Worm (Caenorhabditis elegans) whole organism, L4 larva: ENCODE data around the gene glb-16.

Experiments
- D1046.2 ChIP-seq: fragments of 200-800 bp; sonication (Bioruptor generic); IDR thresholded peaks from 2 replicates; pipeline ENCODE4 v1.3.6; 2022; ENCODE audit warnings: missing genetic modification characterization, missing compliant biosample characterization
- F26F4.8 ChIP-seq: fragments of 200-800 bp; sonication (Bioruptor generic); conservative IDR thresholded peaks from 2 replicates; pipeline ENCODE4 v1.3.6; 2022; ENCODE audit warnings: missing genetic modification characterization, missing compliant biosample characterization
- F49E8.2 ChIP-seq: sonication (generic microtip); optimal IDR thresholded peaks from 2 replicates; lab custom pipeline; 2016; ENCODE audit warnings: missing compliant biosample characterization, mild to moderate bottlenecking, missing genetic modification characterization, borderline replicate concordance
- R02D3.7 ChIP-seq: fragments of 150-350 bp; sonication (generic microtip); optimal IDR thresholded peaks from 3 replicates; lab custom pipeline; 2014; ENCODE audit warnings: missing biosample characterization, missing genetic modification characterization
- T20F7.1 ChIP-seq: fragments of 200-800 bp; sonication (Bioruptor generic); optimal IDR thresholded peaks from 2 replicates; lab custom pipeline; 2018; ENCODE audit warnings: mild to moderate bottlenecking, missing genetic modification characterization, missing compliant biosample characterization
- Y48G9A.11 ChIP-seq: fragments of 200-800 bp; sonication (Bioruptor generic); IDR thresholded peaks from 2 replicates; pipeline ENCODE4 v1.3.6; 2022; ENCODE audit warnings: missing genetic modification reagents, missing genetic modification characterization, missing compliant biosample characterization
- ZK337.2 ChIP-seq: fragments of 200-800 bp; sonication (Bioruptor generic); IDR thresholded peaks from 2 replicates; pipeline ENCODE4 v1.3.6; 2022; ENCODE audit warnings: missing genetic modification reagents, missing genetic modification characterization, missing compliant biosample characterization
- arid-1 ChIP-seq: fragments of 200-800 bp; sonication (Bioruptor generic); conservative IDR thresholded peaks from 2 replicates; pipeline ENCODE4 v1.3.6; 2022; ENCODE audit warnings: missing genetic modification reagents, missing genetic modification characterization, missing compliant biosample characterization
- ceh-20 ChIP-seq: fragments of 200-800 bp; sonication (Bioruptor generic); IDR thresholded peaks from 2 replicates; pipeline ENCODE4 v1.3.6; 2022; ENCODE audit warnings: missing genetic modification reagents, missing genetic modification characterization, missing compliant biosample characterization
- ceh-82 ChIP-seq: sonication (generic microtip); optimal IDR thresholded peaks from 2 replicates; lab custom pipeline; 2017; ENCODE audit warnings: missing biosample characterization, missing genetic modification characterization
- ces-1 ChIP-seq: fragments of 150-350 bp; sonication (generic microtip); optimal IDR thresholded peaks from 4 replicates; lab custom pipeline; 2014; ENCODE audit warnings: missing biosample characterization, missing genetic modification reagents, missing genetic modification characterization
- daf-12 ChIP-seq: fragments of 150-350 bp; optimal IDR thresholded peaks from 2 replicates; lab custom pipeline; 2014; ENCODE audit warnings: missing biosample characterization, missing genetic modification reagents, missing genetic modification characterization
- dpl-1 ChIP-seq: fragments of 150-350 bp; optimal IDR thresholded peaks from 2 replicates; lab custom pipeline; 2014; ENCODE audit warnings: missing biosample characterization, missing genetic modification reagents, missing genetic modification characterization
- dve-1 ChIP-seq: sonication (generic microtip); optimal IDR thresholded peaks from 2 replicates; lab custom pipeline; 2017; ENCODE audit warnings: antibody characterized with exemption, mild to moderate bottlenecking, missing genetic modification characterization, missing compliant biosample characterization; ENCODE audit not compliant: insufficient read depth
- egl-27 ChIP-seq: sonication (generic microtip); optimal IDR thresholded peaks from 3 replicates; lab custom pipeline; 2017; ENCODE audit warnings: missing biosample characterization, missing genetic modification reagents, missing genetic modification characterization
- gei-8 ChIP-seq: fragments of 200-800 bp; sonication (Bioruptor generic); optimal IDR thresholded peaks from 2 replicates; lab custom pipeline; 2018; ENCODE audit warnings: mild to moderate bottlenecking, missing genetic modification characterization, missing compliant biosample characterization
- hif-1 ChIP-seq, 2 experiments: sonication (generic microtip); optimal IDR thresholded peaks; 2 replicates each; lab custom pipeline; 2016 to 2017; ENCODE audit warnings: missing compliant biosample characterization in 2 of 2, missing genetic modification characterization in 2 of 2, missing genetic modification reagents in 2 of 2, missing genotype in 2 of 2, mild to moderate bottlenecking in 1 of 2
- hlh-11 ChIP-seq: fragments of 200-800 bp; sonication (Bioruptor generic); optimal IDR thresholded peaks from 2 replicates; lab custom pipeline; 2018; ENCODE audit warnings: mild to moderate bottlenecking, missing genetic modification characterization, missing compliant biosample characterization
- hlh-30 ChIP-seq: sonication (generic microtip); optimal IDR thresholded peaks from 2 replicates; lab custom pipeline; 2017; ENCODE audit warnings: antibody characterized with exemption, mild to moderate bottlenecking, missing genetic modification characterization, missing compliant biosample characterization; ENCODE audit not compliant: insufficient read depth
- lin-1 ChIP-seq: fragments of 200-800 bp; sonication (Bioruptor generic); IDR thresholded peaks from 2 replicates; pipeline ENCODE4 v1.3.6; 2022; ENCODE audit warnings: missing genetic modification reagents, missing genetic modification characterization, missing compliant biosample characterization
- lin-15B ChIP-seq: fragments of 150-350 bp; sonication (generic microtip); optimal IDR thresholded peaks from 3 replicates; lab custom pipeline; 2014; ENCODE audit warnings: missing biosample characterization, missing genetic modification characterization
- lin-38 ChIP-seq: fragments of 200-800 bp; sonication (Bioruptor generic); IDR thresholded peaks from 2 replicates; pipeline ENCODE4 v1.3.6; 2022; ENCODE audit warnings: missing genetic modification reagents, missing genetic modification characterization, missing compliant biosample characterization
- lsy-2 ChIP-seq, 2 experiments: fragments of 150-350 bp in 1 of 2; sonication (generic microtip) in 1 of 2; optimal IDR thresholded peaks; 2 replicates each; lab custom pipeline; 2014 to 2017; ENCODE audit warnings: missing biosample characterization in 2 of 2, missing genetic modification characterization in 2 of 2
- madf-5 ChIP-seq, 2 experiments: fragments of 200-800 bp; sonication (Bioruptor generic); IDR thresholded peaks; 2 replicates each; pipeline ENCODE4 v1.3.6; 2022; ENCODE audit warnings: missing compliant biosample characterization in 2 of 2, missing genetic modification characterization in 2 of 2
- mes-2 ChIP-seq: sonication (generic microtip); optimal IDR thresholded peaks from 2 replicates; lab custom pipeline; 2016; ENCODE audit warnings: missing genotype, mild to moderate bottlenecking, missing genetic modification characterization, missing compliant biosample characterization; ENCODE audit not compliant: poor library complexity, severe bottlenecking
- nhr-10 ChIP-seq: fragments of 150-350 bp; optimal IDR thresholded peaks from 2 replicates; lab custom pipeline; 2014; ENCODE audit warnings: missing biosample characterization, missing genetic modification characterization
- nhr-25 ChIP-seq: sonication (generic microtip); optimal IDR thresholded peaks from 2 replicates; lab custom pipeline; 2017; ENCODE audit warnings: missing genetic modification characterization, mild to moderate bottlenecking, missing compliant biosample characterization, antibody characterized with exemption, moderate library complexity, borderline replicate concordance; ENCODE audit not compliant: insufficient read depth
- nhr-28 ChIP-seq: fragments of 150-350 bp; optimal IDR thresholded peaks from 2 replicates; lab custom pipeline; 2014; ENCODE audit warnings: missing biosample characterization, missing genetic modification characterization
- nhr-77 ChIP-seq: fragments of 150-350 bp; optimal IDR thresholded peaks from 2 replicates; lab custom pipeline; 2014; ENCODE audit warnings: missing biosample characterization, missing genetic modification characterization
- saeg-2 ChIP-seq: fragments of 200-800 bp; sonication (Bioruptor generic); IDR thresholded peaks from 2 replicates; pipeline ENCODE4 v1.3.6; 2022; ENCODE audit warnings: missing genetic modification reagents, missing genetic modification characterization, missing compliant biosample characterization
- snpc-1.2 ChIP-seq: fragments of 200-800 bp; sonication (Bioruptor generic); IDR thresholded peaks from 2 replicates; pipeline ENCODE4 v1.3.6; 2022; ENCODE audit warnings: missing genetic modification reagents, missing genetic modification characterization, missing compliant biosample characterization
- spr-1 ChIP-seq: sonication (generic microtip); optimal IDR thresholded peaks from 2 replicates; lab custom pipeline; 2016; ENCODE audit warnings: mild to moderate bottlenecking, missing genetic modification characterization, missing compliant biosample characterization
- tag-97 ChIP-seq: fragments of 200-800 bp; sonication (Bioruptor generic); IDR thresholded peaks from 2 replicates; pipeline ENCODE4 v1.3.6; 2022; ENCODE audit warnings: missing genetic modification characterization, missing compliant biosample characterization
- unc-130 ChIP-seq: sonication (generic microtip); optimal IDR thresholded peaks from 2 replicates; lab custom pipeline; 2016; ENCODE audit warnings: missing genetic modification reagents, missing genetic modification characterization, missing compliant biosample characterization
- unc-62 ChIP-seq, 3 experiments: fragments of 150-350 bp in 1 of 3; sonication (generic microtip); optimal IDR thresholded peaks in 2 of 3; peaks in 1 of 3; 1 replicate in 1 of 3; 2 replicates in 2 of 3; lab custom pipeline; 2014 to 2017; ENCODE audit warnings: missing biosample characterization in 3 of 3, missing genetic modification characterization in 3 of 3, missing genetic modification reagents in 3 of 3, missing genotype in 1 of 3
- vab-7 ChIP-seq: fragments of 200-800 bp; sonication (Bioruptor generic); IDR thresholded peaks from 2 replicates; pipeline ENCODE4 v1.3.6; 2022; ENCODE audit warnings: missing genetic modification reagents, missing genetic modification characterization, missing compliant biosample characterization
- zag-1 ChIP-seq: fragments of 150-350 bp; optimal IDR thresholded peaks from 2 replicates; lab custom pipeline; 2014; ENCODE audit warnings: missing biosample characterization, missing genetic modification characterization
- zip-2 ChIP-seq: fragments of 150-350 bp; optimal IDR thresholded peaks from 2 replicates; lab custom pipeline; 2014; ENCODE audit warnings: missing biosample characterization, missing genetic modification characterization
- ztf-7 ChIP-seq: fragments of 150-350 bp; optimal IDR thresholded peaks from 2 replicates; lab custom pipeline; 2014; ENCODE audit warnings: missing biosample characterization, missing genetic modification characterization

glb-16 gene

ce11 chrX:7568684-7569289 is 28.9 kb upstream of the glb-16 start:
- TF ChIP-seq R02D3.7 (tag; lab: Kevin White, UChicago) (no peak), ceh-82 (tag; lab: Kevin White, UChicago) (no peak), lin-38 (GFP tag; lab: Robert Waterston, UW) (0 out of 2 replicates have a peak, but pooled peaks have one; percentile 10), ceh-20 (no peak), unc-130 (no peak), spr-1 (tag; lab: Kevin White, UChicago) (no peak), Y48G9A.11 (GFP tag; lab: Robert Waterston, UW) (no peak), tag-97 (GFP tag; lab: Robert Waterston, UW) (no peak), hlh-30 (tag; lab: Kevin White, UChicago) (no peak), zip-2 (no peak), ztf-7 (no peak), nhr-28 (tag; lab: Kevin White, UChicago) (peak; percentile 45), hlh-11 (tag; lab: Kevin White, UChicago) (peak; percentile 8), D1046.2 (GFP tag; lab: Robert Waterston, UW) (no peak), zag-1 (no peak), vab-7 (no peak), egl-27 (tag; lab: Kevin White, UChicago) (no peak), ZK337.2 (GFP tag; lab: Robert Waterston, UW) (no peak), snpc-1.2 (GFP tag; lab: Robert Waterston, UW) (no peak), saeg-2 (GFP tag; lab: Robert Waterston, UW) (no peak), mes-2 (tag; lab: Kevin White, UChicago) (no peak), nhr-77 (tag; lab: Kevin White, UChicago) (no peak), dpl-1 (GFP tag; lab: Kevin White, UChicago) (no peak), unc-62 (GFP tag; optimal IDR thresholded peaks at IDR 0.05 in 1 of 2; lab: Kevin White, UChicago) (peak in 1 of 2 experiments; percentile 77), unc-62 (tag; optimal IDR thresholded peaks at IDR 0.05; lab: Kevin White, UChicago) (no peak), daf-12 (tag; lab: Kevin White, UChicago) (no peak)
- TF ChIP-seq, all 104 proteins: peak for 4

- TF ChIP-seq mes-2 (tag; lab: Kevin White, UChicago): peak; percentile 33
- TF ChIP-seq madf-5 (GFP tag; IDR thresholded peaks at IDR 0.05; lab: Robert Waterston, UW): no peak
- peak; percentile 92 for TF ChIP-seq T20F7.1
- peak; percentile 7 for TF ChIP-seq dve-1 (tag; lab: Kevin White, UChicago)
- no peak for TF ChIP-seq lin-1
- TF ChIP-seq lsy-2 (tag; optimal IDR thresholded peaks at IDR 0.05; lab: Kevin White, UChicago): peak in 1 of 2 experiments; percentile 4
Observed at ce11 chrX:7565005-7565404, 25.1 kb upstream of the glb-16 start, which contains the start of gene vps-52. Gene vps-52, plus strand, starts transcription at chrX:7565323.

DNA sequence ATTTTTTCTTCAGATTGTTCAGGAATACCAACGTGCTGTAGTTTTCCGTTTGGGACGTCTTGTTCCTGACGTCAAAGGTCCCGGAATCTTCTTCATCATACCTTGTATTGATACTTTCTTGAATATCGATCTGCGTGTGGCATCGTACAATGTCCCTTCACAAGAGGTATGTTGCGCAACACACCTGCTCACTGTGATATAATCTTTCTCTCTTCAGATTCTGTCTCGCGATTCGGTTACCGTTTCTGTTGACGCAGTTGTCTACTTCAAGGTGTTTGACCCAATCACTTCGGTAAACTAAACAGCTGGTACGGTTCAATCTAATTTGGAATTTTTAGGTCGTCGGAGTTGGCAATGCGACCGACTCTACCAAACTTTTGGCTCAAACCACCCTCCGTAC is 23.5 kb upstream of the glb-16 start:
- no peak for TF ChIP-seq gei-8 (GFP tag; lab: Kevin White, UChicago)
- TF ChIP-seq hif-1 (tag; optimal IDR thresholded peaks at IDR 0.05; lab: Kevin White, UChicago): no peak
- no peak for TF ChIP-seq nhr-25
- TF ChIP-seq lin-15B (tag; lab: Kevin White, UChicago): no peak
- TF ChIP-seq F49E8.2 (tag; lab: Kevin White, UChicago): no peak
- TF ChIP-seq arid-1 (GFP tag; lab: Robert Waterston, UW): no peak
- TF ChIP-seq ces-1 (GFP tag; lab: Kevin White, UChicago): no peak
- no peak for TF ChIP-seq nhr-10
- TF ChIP-seq F26F4.8 (GFP tag; lab: Robert Waterston, UW): no peak
